Fruit fly (Drosophila melanogaster) whole organism, prepupa: ENCODE results near the gene Smg5.
A peak's percentile ranks its signal among the peaks of the same experiment; 100 is the strongest.

Experiments
- CG10631 ChIP-seq: fragments of 200-800 bp; sonication (Bioruptor generic); optimal IDR thresholded peaks from 2 replicates; lab custom pipeline; 2016; ENCODE audit warnings: missing biosample characterization, missing genetic modification characterization
- CG10669 ChIP-seq: fragments of 200-800 bp; sonication (Bioruptor generic); optimal IDR thresholded peaks from 3 replicates; lab custom pipeline; 2018; ENCODE audit warnings: missing biosample characterization, mild to moderate bottlenecking, missing genetic modification characterization, moderate library complexity
- CG11294 ChIP-seq: fragments of 200-800 bp; sonication (Bioruptor generic); IDR thresholded peaks from 2 replicates; pipeline ENCODE4 v1.3.6; 2022; ENCODE audit warnings: missing biosample characterization, missing genetic modification characterization
- CG11902 ChIP-seq: fragments of 200-800 bp; sonication (Bioruptor generic); optimal IDR thresholded peaks from 3 replicates; lab custom pipeline; 2016; ENCODE audit warnings: missing biosample characterization, missing genetic modification characterization
- CG15336 ChIP-seq: fragments of 200-800 bp; sonication (Bioruptor generic); IDR thresholded peaks from 2 replicates; pipeline ENCODE4 v1.3.6; 2022; ENCODE audit warnings: missing biosample characterization, missing genetic modification characterization
- CG1621 ChIP-seq: fragments of 200-800 bp; sonication (Bioruptor generic); optimal IDR thresholded peaks from 3 replicates; lab custom pipeline; 2018; ENCODE audit warnings: missing biosample characterization, mild to moderate bottlenecking, missing genetic modification characterization
- CG16779 ChIP-seq: fragments of 200-800 bp; sonication (Bioruptor generic); optimal IDR thresholded peaks from 3 replicates; lab custom pipeline; 2017; ENCODE audit warnings: missing biosample characterization, mild to moderate bottlenecking, missing genetic modification characterization
- CG3032 ChIP-seq: fragments of 200-800 bp; optimal IDR thresholded peaks from 2 replicates; lab custom pipeline; 2019; ENCODE audit warnings: missing biosample characterization, mild to moderate bottlenecking, missing genetic modification characterization, moderate library complexity
- CG31627 ChIP-seq: fragments of 200-800 bp; sonication (Bioruptor generic); optimal IDR thresholded peaks from 3 replicates; lab custom pipeline; 2016; ENCODE audit warnings: missing biosample characterization, missing genetic modification characterization
- CG3919 ChIP-seq: fragments of 200-800 bp; sonication (Bioruptor generic); optimal IDR thresholded peaks from 3 replicates; lab custom pipeline; 2016; ENCODE audit warnings: missing biosample characterization, missing genetic modification characterization
- CG4318 ChIP-seq: fragments of 200-800 bp; sonication (Bioruptor generic); optimal IDR thresholded peaks from 3 replicates; lab custom pipeline; 2017; ENCODE audit warnings: missing biosample characterization, mild to moderate bottlenecking, missing genetic modification characterization
- CG6276 ChIP-seq: fragments of 200-800 bp; sonication (Bioruptor generic); optimal IDR thresholded peaks from 2 replicates; lab custom pipeline; 2017; ENCODE audit warnings: missing biosample characterization, mild to moderate bottlenecking, missing genetic modification characterization
- CG6792 ChIP-seq: fragments of 200-800 bp; sonication (Bioruptor generic); optimal IDR thresholded peaks from 3 replicates; lab custom pipeline; 2016; ENCODE audit warnings: missing biosample characterization, missing genetic modification characterization
- CG7368 ChIP-seq: fragments of 200-800 bp; sonication (Bioruptor generic); optimal IDR thresholded peaks from 3 replicates; lab custom pipeline; 2016; ENCODE audit warnings: missing biosample characterization, missing genetic modification characterization
- CG8119 ChIP-seq: fragments of 200-800 bp; sonication (Bioruptor generic); IDR thresholded peaks from 3 replicates; pipeline ENCODE4 v1.3.6; 2022; ENCODE audit warnings: missing biosample characterization, missing genetic modification characterization
- CG8319 ChIP-seq: fragments of 200-800 bp; sonication (Bioruptor generic); optimal IDR thresholded peaks from 3 replicates; lab custom pipeline; 2016; ENCODE audit warnings: missing biosample characterization, missing genetic modification characterization
- CG8632 ChIP-seq: fragments of 200-800 bp; sonication (Bioruptor generic); optimal IDR thresholded peaks from 3 replicates; lab custom pipeline; 2016; ENCODE audit warnings: missing biosample characterization, missing genetic modification characterization
- CG9139 ChIP-seq: fragments of 200-800 bp; sonication (Bioruptor generic); optimal IDR thresholded peaks from 3 replicates; lab custom pipeline; 2017; ENCODE audit warnings: missing biosample characterization, mild to moderate bottlenecking, missing genetic modification characterization
- Eip75B ChIP-seq: fragments of 200-800 bp; sonication (Bioruptor generic); optimal IDR thresholded peaks from 3 replicates; lab custom pipeline; 2016; ENCODE audit warnings: missing biosample characterization, missing genetic modification characterization
- Eip78C ChIP-seq: fragments of 200-800 bp; sonication (Bioruptor generic); peaks from one replicate; lab custom pipeline; 2016; ENCODE audit warnings: missing biosample characterization, missing genetic modification characterization
- Eip93F ChIP-seq: fragments of 200-800 bp; sonication (Bioruptor generic); optimal IDR thresholded peaks from 2 replicates; lab custom pipeline; 2016; ENCODE audit warnings: missing biosample characterization, mild to moderate bottlenecking, missing genetic modification characterization
- Ets96B ChIP-seq: fragments of 200-800 bp; optimal IDR thresholded peaks from 2 replicates; lab custom pipeline; 2019; ENCODE audit warnings: missing biosample characterization, mild to moderate bottlenecking, missing genetic modification characterization, moderate library complexity
- Gug ChIP-seq: fragments of 200-800 bp; sonication (Bioruptor generic); IDR thresholded peaks from 2 replicates; pipeline ENCODE4 v1.3.6; 2022; ENCODE audit warnings: missing biosample characterization, missing genetic modification characterization
- Hr38 ChIP-seq: sonication (Bioruptor generic); optimal IDR thresholded peaks from 2 replicates; lab custom pipeline; 2016; ENCODE audit warnings: missing biosample characterization, missing genetic modification characterization
- Hr39 ChIP-seq: fragments of 200-800 bp; sonication (Bioruptor generic); optimal IDR thresholded peaks from 2 replicates; lab custom pipeline; 2016; ENCODE audit warnings: missing biosample characterization, missing genetic modification characterization
- Hr4 ChIP-seq: fragments of 200-800 bp; sonication (Bioruptor generic); optimal IDR thresholded peaks from 3 replicates; lab custom pipeline; 2016; ENCODE audit warnings: missing biosample characterization, missing genetic modification characterization
- Lpt ChIP-seq: fragments of 200-800 bp; sonication (Bioruptor generic); optimal IDR thresholded peaks from 3 replicates; lab custom pipeline; 2016; ENCODE audit warnings: missing biosample characterization, missing genetic modification characterization
- Met ChIP-seq: fragments of 200-800 bp; sonication (Bioruptor generic); optimal IDR thresholded peaks from 3 replicates; lab custom pipeline; 2016; ENCODE audit warnings: missing biosample characterization, missing genetic modification characterization
- OdsH ChIP-seq: fragments of 200-800 bp; sonication (Bioruptor generic); optimal IDR thresholded peaks from 3 replicates; lab custom pipeline; 2016; ENCODE audit warnings: missing biosample characterization, missing genetic modification characterization
- Smox ChIP-seq: fragments of 200-800 bp; sonication (Bioruptor generic); optimal IDR thresholded peaks from 3 replicates; lab custom pipeline; 2016; ENCODE audit warnings: missing biosample characterization, missing genetic modification characterization
- achi ChIP-seq: fragments of 200-800 bp; sonication (Bioruptor generic); optimal IDR thresholded peaks from 3 replicates; lab custom pipeline; 2016; ENCODE audit warnings: missing biosample characterization, missing genetic modification characterization
- dac ChIP-seq: fragments of 200-800 bp; sonication (Bioruptor generic); optimal IDR thresholded peaks from 2 replicates; lab custom pipeline; 2017; ENCODE audit warnings: missing biosample characterization, mild to moderate bottlenecking, missing genetic modification characterization
- eg ChIP-seq: fragments of 200-800 bp; sonication (Bioruptor generic); IDR thresholded peaks from 3 replicates; pipeline ENCODE4 v1.3.6; 2022; ENCODE audit warnings: missing biosample characterization, missing genetic modification characterization
- esn ChIP-seq: fragments of 200-800 bp; sonication (Bioruptor generic); optimal IDR thresholded peaks from 2 replicates; lab custom pipeline; 2016; ENCODE audit warnings: missing biosample characterization, mild to moderate bottlenecking, missing genetic modification characterization, moderate library complexity
- fd59A ChIP-seq: fragments of 200-800 bp; sonication (Bioruptor generic); optimal IDR thresholded peaks from 2 replicates; lab custom pipeline; 2017; ENCODE audit warnings: missing biosample characterization, mild to moderate bottlenecking, missing genetic modification characterization, missing genetic modification reagents
- fd85E ChIP-seq: fragments of 200-800 bp; sonication (Bioruptor generic); optimal IDR thresholded peaks from 3 replicates; lab custom pipeline; 2016; ENCODE audit warnings: missing biosample characterization, missing genetic modification characterization
- fkh ChIP-seq: fragments of 200-800 bp; sonication (Bioruptor generic); optimal IDR thresholded peaks from 3 replicates; lab custom pipeline; 2017; ENCODE audit warnings: missing biosample characterization, mild to moderate bottlenecking, missing genetic modification characterization, moderate library complexity
- pdm3 ChIP-seq: fragments of 200-800 bp; sonication (Bioruptor generic); optimal IDR thresholded peaks from 3 replicates; lab custom pipeline; 2016; ENCODE audit warnings: missing biosample characterization, missing genetic modification characterization
- salr ChIP-seq, 2 experiments: fragments of 200-800 bp; sonication (Bioruptor generic); optimal IDR thresholded peaks; 3 replicates each; lab custom pipeline; 2016 to 2018; ENCODE audit warnings: missing biosample characterization in 2 of 2, missing genetic modification characterization in 2 of 2, mild to moderate bottlenecking in 1 of 2
- vri ChIP-seq: fragments of 200-800 bp; sonication (Bioruptor generic); optimal IDR thresholded peaks from 3 replicates; lab custom pipeline; 2016; ENCODE audit warnings: missing biosample characterization, mild to moderate bottlenecking, missing genetic modification characterization

Smg5 gene

DNA sequence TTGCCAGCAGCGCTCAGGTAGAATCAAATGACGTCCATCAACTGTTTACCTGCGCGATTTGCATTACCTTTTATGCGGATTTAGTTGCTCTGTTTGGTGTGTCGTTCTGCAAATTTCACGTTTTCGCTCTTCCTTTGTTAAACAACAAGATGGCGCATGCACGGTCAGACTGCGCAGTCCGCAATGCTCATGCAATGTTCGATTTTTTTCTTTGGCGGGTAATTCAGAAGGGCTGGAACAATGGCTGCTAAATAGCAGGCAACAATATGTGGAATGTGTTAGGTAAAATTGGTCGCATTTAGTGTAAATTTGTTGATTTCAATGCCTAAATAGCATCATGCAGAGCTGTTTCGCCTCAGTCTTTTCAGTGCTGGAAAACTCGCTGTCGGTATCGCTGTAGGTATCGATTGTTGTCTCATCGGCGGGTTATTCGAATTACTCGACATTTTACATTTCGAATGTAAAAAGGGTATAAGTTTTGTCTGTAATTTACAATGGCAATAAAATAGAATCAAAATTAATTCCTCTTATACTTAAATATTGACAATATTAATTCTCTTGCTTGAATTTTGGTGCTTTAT, at the start of gene Smg5 (continued):
- peak; percentile 90 for TF ChIP-seq eg (GFP tag; lab: Robert Waterston, UW)
- TF ChIP-seq CG8632 (GFP tag; lab: Kevin White, UChicago), result peak; percentile 53
- no peak for TF ChIP-seq CG9139 (GFP tag; lab: Kevin White, UChicago)
- no peak for TF ChIP-seq CG10669 (GFP tag; lab: Kevin White, UChicago)
- TF ChIP-seq fd59A (GFP tag; lab: Kevin White, UChicago), result peak; percentile 58
- no peak for TF ChIP-seq CG3919 (GFP tag; lab: Kevin White, UChicago)
- TF ChIP-seq Lpt, result peak; percentile 62
- TF ChIP-seq Smox, result no peak

DNA sequence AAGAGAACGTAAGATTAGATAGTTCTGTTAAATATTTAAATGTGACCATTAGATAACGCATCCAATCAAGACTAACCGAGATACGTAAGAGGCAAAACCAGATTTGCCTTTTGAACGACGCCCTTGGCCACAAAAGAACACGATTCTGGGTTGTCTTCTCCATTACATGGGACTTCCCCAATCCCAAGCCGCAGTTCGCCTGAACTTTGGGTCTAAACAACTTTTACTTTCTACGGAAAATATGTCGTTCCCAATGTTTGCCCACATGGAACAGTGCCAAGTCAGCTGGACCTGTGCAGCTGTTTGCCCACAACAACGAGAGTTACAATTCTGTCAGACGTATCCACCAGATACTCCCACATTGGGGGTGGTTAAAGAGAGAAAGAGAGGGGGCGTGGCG, 45.3 kb upstream of the Smg5 start:
- no peak for TF ChIP-seq Eip93F (GFP tag; lab: Kevin White, UChicago)
- TF ChIP-seq CG10669 (GFP tag; lab: Kevin White, UChicago), result no peak
- TF ChIP-seq fkh (GFP tag; lab: Kevin White, UChicago), result no peak
- TF ChIP-seq Eip75B (GFP tag; lab: Kevin White, UChicago), result no peak
- TF ChIP-seq Smox, result no peak
- TF ChIP-seq CG8632 (GFP tag; lab: Kevin White, UChicago), result no peak
- no peak for TF ChIP-seq fd85E
- TF ChIP-seq CG31627 (GFP tag; lab: Kevin White, UChicago), result no peak
- TF ChIP-seq fd59A (GFP tag; lab: Kevin White, UChicago), result no peak
- TF ChIP-seq eg (GFP tag; lab: Robert Waterston, UW), result no peak
- no peak for TF ChIP-seq CG6276

DNA sequence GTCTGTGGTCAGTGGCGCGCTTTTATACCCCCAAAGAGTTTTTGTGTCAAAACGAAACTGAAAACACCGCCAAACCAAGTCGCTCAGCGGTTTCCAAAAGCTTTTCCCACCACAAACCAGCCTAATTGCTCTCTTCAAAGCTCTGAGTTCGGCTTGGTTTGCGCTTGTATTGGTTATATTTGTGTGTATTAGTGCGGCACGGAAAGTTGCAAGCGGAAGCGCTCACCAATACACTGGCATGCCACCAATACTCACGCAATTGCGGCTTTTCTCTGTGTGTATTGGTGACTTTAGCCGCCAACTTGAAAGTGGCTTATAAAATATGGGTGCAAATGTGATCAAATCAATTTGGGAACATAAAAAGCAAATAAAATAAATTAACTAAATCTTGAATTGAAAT, 43.0 kb upstream of the Smg5 start, which contains the start of gene Vajk3:
Vajk3 (minus strand) TSS at position 1 of the 400 bp plus-strand sequence.
- TF ChIP-seq CG16779 (tag; lab: Kevin White, UChicago), result no peak
- 0 out of 3 replicates have a peak, but pooled peaks have one; percentile 16 for TF ChIP-seq eg (GFP tag; lab: Robert Waterston, UW)
- TF ChIP-seq, all 60 proteins: peak for 1

DNA sequence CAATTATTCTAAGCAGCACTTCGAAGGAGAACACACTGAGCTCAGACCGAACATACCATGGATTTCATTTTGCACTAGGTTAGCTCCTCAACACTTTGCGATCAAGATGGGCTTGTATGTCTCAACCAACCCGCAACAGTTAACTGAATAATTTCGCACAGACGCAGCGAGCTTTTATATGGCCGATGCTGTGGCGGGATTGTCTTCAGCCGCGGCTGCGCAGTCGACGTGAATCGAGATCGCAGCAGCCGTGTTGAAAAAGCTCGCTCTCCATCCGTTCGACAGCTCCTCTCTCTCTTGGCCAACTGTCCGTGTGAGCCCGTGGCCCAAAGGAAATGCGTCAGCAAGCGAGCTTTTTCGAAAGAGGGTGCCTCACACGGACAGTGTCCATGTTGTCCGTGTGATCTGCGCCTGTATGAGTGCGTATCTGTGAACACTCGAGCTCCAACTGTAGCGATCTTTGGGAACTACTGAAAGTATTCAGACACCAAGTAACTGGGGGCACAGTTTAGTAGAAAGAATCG, 30.1 kb upstream of the Smg5 start, which contains the start of gene Vajk2:
Vajk2 (minus strand) TSS at position 151 of the 524 bp plus-strand sequence.
- TF ChIP-seq Hr4 (GFP tag; lab: Kevin White, UChicago), result no peak
- TF ChIP-seq CG15336 (GFP tag; lab: Robert Waterston, UW), result 0 out of 2 replicates have a peak, but pooled peaks have one; percentile 16
- TF ChIP-seq CG16779 (tag; lab: Kevin White, UChicago), result no peak
- no peak for TF ChIP-seq CG4318 (GFP tag; lab: Kevin White, UChicago)
- peak; percentile 42; the same call in 1 of the 3 replicates for TF ChIP-seq eg (GFP tag; lab: Robert Waterston, UW)
- no peak for TF ChIP-seq Hr38 (GFP tag; lab: Kevin White, UChicago)
- peak; percentile 42 for TF ChIP-seq Eip78C (GFP tag; lab: Kevin White, UChicago)
- TF ChIP-seq CG8319 (GFP tag; lab: Kevin White, UChicago), result no peak

DNA sequence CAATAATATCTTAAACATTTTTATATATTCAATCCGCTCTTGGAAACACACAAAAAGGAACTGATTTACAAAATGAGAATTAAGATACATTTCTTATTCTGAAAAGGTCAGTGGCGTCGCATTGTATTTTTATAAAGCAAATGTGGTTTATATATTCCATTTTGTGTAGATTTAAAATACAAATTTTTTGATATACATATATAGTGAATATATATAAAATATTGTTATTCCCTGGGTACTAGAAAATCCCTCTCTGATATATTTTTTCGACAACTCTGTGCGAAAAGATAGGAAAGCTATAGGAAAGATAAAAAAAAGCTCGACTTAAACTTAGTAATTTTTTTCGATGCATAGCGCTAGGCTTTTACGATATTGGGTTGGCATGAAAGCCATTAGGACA, 26.9 kb upstream of the Smg5 start, which contains the start of gene CG42711:
CG42711 (minus strand) TSS at position 45 of the 400 bp plus-strand sequence.
- peak; percentile 10 for TF ChIP-seq pdm3 (GFP tag; lab: Kevin White, UChicago)
- no peak for TF ChIP-seq CG16779 (tag; lab: Kevin White, UChicago)
- no peak for TF ChIP-seq esn
- no peak for TF ChIP-seq Ets96B (tag; lab: Kevin White, UChicago)
- TF ChIP-seq salr (GFP tag; optimal IDR thresholded peaks at IDR 0.05; lab: Kevin White, UChicago), result no peak
- TF ChIP-seq CG1621 (tag; lab: Kevin White, UChicago), result no peak
- peak; percentile 22; the same call in 1 of the 2 replicates for TF ChIP-seq CG11294 (GFP tag; lab: Robert Waterston, UW)
- TF ChIP-seq CG10669 (GFP tag; lab: Kevin White, UChicago), result peak; percentile 6
- peak; percentile 12 for TF ChIP-seq CG10631 (GFP tag; lab: Kevin White, UChicago)
- peak; percentile 50 for TF ChIP-seq OdsH (GFP tag; lab: Kevin White, UChicago)
- TF ChIP-seq fkh (GFP tag; lab: Kevin White, UChicago), result no peak
- TF ChIP-seq Met (GFP tag; lab: Kevin White, UChicago), result no peak
- TF ChIP-seq achi (GFP tag; lab: Kevin White, UChicago), result peak; percentile 18
- no peak for TF ChIP-seq CG7368 (GFP tag; lab: Kevin White, UChicago)
- no peak for TF ChIP-seq Gug (GFP tag; lab: Robert Waterston, UW)
- no peak for TF ChIP-seq CG9139 (GFP tag; lab: Kevin White, UChicago)
- TF ChIP-seq vri, result no peak
- TF ChIP-seq CG6792 (GFP tag; lab: Kevin White, UChicago), result peak; percentile 35
- TF ChIP-seq CG11902 (GFP tag; lab: Kevin White, UChicago), result no peak
- TF ChIP-seq CG8632 (GFP tag; lab: Kevin White, UChicago), result peak; percentile 38
- peak; percentile 81 for TF ChIP-seq CG15336 (GFP tag; lab: Robert Waterston, UW)
- TF ChIP-seq CG8119, result peak; percentile 73
- TF ChIP-seq CG3032 (tag; lab: Kevin White, UChicago), result no peak
- no peak for TF ChIP-seq Lpt
- no peak for TF ChIP-seq fd85E
- peak; percentile 78 for TF ChIP-seq eg (GFP tag; lab: Robert Waterston, UW)
- no peak for TF ChIP-seq dac
- TF ChIP-seq CG8319 (GFP tag; lab: Kevin White, UChicago), result no peak
- no peak for TF ChIP-seq Hr39 (GFP tag; lab: Kevin White, UChicago)
